Fruit fly (Drosophila melanogaster) whole organism, embryonic: Measurements from ENCODE around the gene NT1.

ENCODE experiments used
- Adf1 ChIP-seq: fragments of 200-800 bp; sonication (Bioruptor generic); IDR thresholded peaks from 2 replicates; pipeline ENCODE4 v1.3.6; 2022; ENCODE audit warnings: missing biosample characterization, missing genetic modification characterization
- Atf6 ChIP-seq: fragments of 200-800 bp; sonication (Bioruptor generic); IDR thresholded peaks from 2 replicates; pipeline ENCODE4 v1.3.6; 2022; ENCODE audit warnings: missing biosample characterization, missing genetic modification characterization
- CG10565 ChIP-seq: fragments of 200-800 bp; sonication (Bioruptor generic); optimal IDR thresholded peaks from 3 replicates; lab custom pipeline; 2016; ENCODE audit warnings: missing biosample characterization, mild to moderate bottlenecking, missing genetic modification characterization
- CG10979 ChIP-seq: fragments of 200-800 bp; sonication (Bioruptor generic); optimal IDR thresholded peaks from 2 replicates; lab custom pipeline; 2018; ENCODE audit warnings: missing biosample characterization, mild to moderate bottlenecking, missing genetic modification characterization, moderate library complexity
- CG11723 ChIP-seq: fragments of 200-800 bp; sonication (Bioruptor generic); optimal IDR thresholded peaks from 2 replicates; lab custom pipeline; 2017; ENCODE audit warnings: missing biosample characterization, mild to moderate bottlenecking, missing genetic modification characterization
- CG12104 ChIP-seq: fragments of 200-800 bp; sonication (Bioruptor generic); optimal IDR thresholded peaks from 3 replicates; lab custom pipeline; 2016; ENCODE audit warnings: missing biosample characterization, missing genetic modification characterization
- CG12219 ChIP-seq: fragments of 200-800 bp; sonication (Bioruptor generic); optimal IDR thresholded peaks from 3 replicates; lab custom pipeline; 2018; ENCODE audit warnings: missing biosample characterization, mild to moderate bottlenecking, missing genetic modification characterization
- CG12236 ChIP-seq: fragments of 200-800 bp; sonication (Bioruptor generic); optimal IDR thresholded peaks from 2 replicates; lab custom pipeline; 2016; ENCODE audit warnings: missing biosample characterization, missing genetic modification characterization
- CG12659 ChIP-seq: fragments of 200-800 bp; sonication (Bioruptor generic); optimal IDR thresholded peaks from 3 replicates; lab custom pipeline; 2017; ENCODE audit warnings: mild to moderate bottlenecking, missing biosample characterization, missing genetic modification reagents, missing genetic modification characterization
- CG15514 ChIP-seq: fragments of 200-800 bp; sonication (Bioruptor generic); optimal IDR thresholded peaks from 3 replicates; lab custom pipeline; 2017; ENCODE audit warnings: missing biosample characterization, missing genetic modification characterization, mild to moderate bottlenecking, moderate library complexity, missing genetic modification reagents
- CG17912 ChIP-seq: fragments of 200-800 bp; sonication (Bioruptor generic); optimal IDR thresholded peaks from 2 replicates; lab custom pipeline; 2018; ENCODE audit warnings: missing biosample characterization, mild to moderate bottlenecking, missing genetic modification characterization
- CG18764 ChIP-seq: fragments of 200-800 bp; sonication (Bioruptor generic); optimal IDR thresholded peaks from 3 replicates; lab custom pipeline; 2016; ENCODE audit warnings: missing biosample characterization, missing genetic modification characterization
- CG30403 ChIP-seq: fragments of 200-800 bp; sonication (Bioruptor generic); optimal IDR thresholded peaks from 3 replicates; lab custom pipeline; 2016; ENCODE audit warnings: missing biosample characterization, missing genetic modification characterization
- CG3163 ChIP-seq: fragments of 200-800 bp; sonication (Bioruptor generic); optimal IDR thresholded peaks from 3 replicates; lab custom pipeline; 2016; ENCODE audit warnings: missing biosample characterization, missing genetic modification characterization
- CG32767 ChIP-seq: fragments of 200-800 bp; sonication (Bioruptor generic); IDR thresholded peaks from 2 replicates; pipeline ENCODE4 v1.3.6; 2022; ENCODE audit warnings: missing biosample characterization, missing genetic modification characterization
- CG34376 ChIP-seq: fragments of 200-800 bp; sonication (Bioruptor generic); optimal IDR thresholded peaks from 2 replicates; lab custom pipeline; 2018; ENCODE audit warnings: missing biosample characterization, mild to moderate bottlenecking, missing genetic modification characterization
- CG4328 ChIP-seq: fragments of 200-800 bp; sonication (Bioruptor generic); optimal IDR thresholded peaks from 3 replicates; lab custom pipeline; 2017; ENCODE audit warnings: missing biosample characterization, missing genetic modification reagents, missing genetic modification characterization
- CG4707 ChIP-seq: fragments of 200-800 bp; sonication (Bioruptor generic); optimal IDR thresholded peaks from 2 replicates; lab custom pipeline; 2018; ENCODE audit warnings: missing biosample characterization, mild to moderate bottlenecking, missing genetic modification characterization, moderate library complexity
- CG6854 ChIP-seq: fragments of 200-800 bp; sonication (Bioruptor generic); optimal IDR thresholded peaks from 3 replicates; lab custom pipeline; 2017; ENCODE audit warnings: missing biosample characterization, mild to moderate bottlenecking, missing genetic modification characterization
- CG7745 ChIP-seq: fragments of 200-800 bp; sonication (Bioruptor generic); optimal IDR thresholded peaks from 2 replicates; lab custom pipeline; 2018; ENCODE audit warnings: missing biosample characterization, mild to moderate bottlenecking, missing genetic modification characterization, moderate library complexity
- CrebB ChIP-seq: fragments of 200-800 bp; sonication (Bioruptor generic); optimal IDR thresholded peaks from 3 replicates; lab custom pipeline; 2018; ENCODE audit warnings: missing biosample characterization, mild to moderate bottlenecking, missing genetic modification characterization
- Deaf1 ChIP-seq: fragments of 200-800 bp; optimal IDR thresholded peaks from 3 replicates; lab custom pipeline; 2019; ENCODE audit warnings: missing biosample characterization, mild to moderate bottlenecking, missing genetic modification characterization, moderate library complexity
- Dip3 ChIP-seq: fragments of 200-800 bp; sonication (Bioruptor generic); optimal IDR thresholded peaks from 3 replicates; lab custom pipeline; 2016; ENCODE audit warnings: missing biosample characterization, missing genetic modification characterization
- Dll ChIP-seq: fragments of 200-800 bp; sonication (Bioruptor generic); IDR thresholded peaks from 4 replicates; pipeline ENCODE4 v1.3.6; 2022; ENCODE audit warnings: missing biosample characterization, missing genetic modification characterization; ENCODE audit not compliant: partially characterized antibody
- Dref ChIP-seq: fragments of 200-800 bp; sonication (Bioruptor generic); IDR thresholded peaks from 2 replicates; pipeline ENCODE4 v1.3.6; 2022; ENCODE audit warnings: missing biosample characterization, missing genetic modification characterization
- HLH4C ChIP-seq: fragments of 200-800 bp; sonication (Bioruptor generic); IDR thresholded peaks from 3 replicates; pipeline ENCODE4 v1.3.6; 2022; ENCODE audit warnings: missing biosample characterization, missing genetic modification characterization; ENCODE audit not compliant: partially characterized antibody
- MBD-R2 ChIP-seq: fragments of 200-800 bp; sonication (Bioruptor generic); IDR thresholded peaks from 2 replicates; pipeline ENCODE4 v1.3.6; 2022; ENCODE audit warnings: missing biosample characterization, missing genetic modification characterization
- MESR4 ChIP-seq: fragments of 200-800 bp; sonication (Bioruptor generic); optimal IDR thresholded peaks from 2 replicates; lab custom pipeline; 2018; ENCODE audit warnings: missing biosample characterization, mild to moderate bottlenecking, missing genetic modification characterization, moderate library complexity
- Sin3A ChIP-seq: fragments of >200 bp; optimal IDR thresholded peaks from 2 replicates; lab custom pipeline; 2018
- Sox100B ChIP-seq: fragments of 200-800 bp; sonication (Bioruptor generic); optimal IDR thresholded peaks from 3 replicates; lab custom pipeline; 2018; ENCODE audit warnings: missing biosample characterization, mild to moderate bottlenecking, missing genetic modification characterization
- TFAM ChIP-seq: fragments of 200-800 bp; sonication (Bioruptor generic); optimal IDR thresholded peaks from 2 replicates; lab custom pipeline; 2017; ENCODE audit warnings: missing biosample characterization, missing genetic modification characterization, inconsistent platforms
- eyg ChIP-seq: fragments of 200-800 bp; sonication (Bioruptor generic); optimal IDR thresholded peaks from 3 replicates; lab custom pipeline; 2016; ENCODE audit warnings: missing biosample characterization, missing genetic modification characterization
- fd102C ChIP-seq: fragments of 200-800 bp; sonication (Bioruptor generic); optimal IDR thresholded peaks from 2 replicates; lab custom pipeline; 2018; ENCODE audit warnings: missing biosample characterization, mild to moderate bottlenecking, missing genetic modification characterization, moderate library complexity
- fd3F ChIP-seq: fragments of 200-800 bp; sonication (Bioruptor generic); optimal IDR thresholded peaks from 2 replicates; lab custom pipeline; 2018; ENCODE audit warnings: missing biosample characterization, mild to moderate bottlenecking, missing genetic modification characterization, moderate library complexity
- gro ChIP-seq: fragments of 200-800 bp; sonication (Bioruptor generic); optimal IDR thresholded peaks from 2 replicates; lab custom pipeline; 2016; ENCODE audit warnings: missing biosample characterization, missing genetic modification characterization
- gsb ChIP-seq: fragments of 200-800 bp; sonication (Bioruptor generic); IDR thresholded peaks from 2 replicates; pipeline ENCODE4 v1.3.6; 2022; ENCODE audit warnings: missing biosample characterization, missing genetic modification characterization
- insv ChIP-seq, 2 experiments: fragments of 200-800 bp; sonication (Bioruptor generic); optimal IDR thresholded peaks; 3 replicates each; lab custom pipeline; 2016 to 2018; ENCODE audit warnings: missing biosample characterization in 2 of 2, missing genetic modification characterization in 2 of 2
- jumu ChIP-seq: fragments of 200-800 bp; sonication (Bioruptor generic); optimal IDR thresholded peaks from 3 replicates; lab custom pipeline; 2016; ENCODE audit warnings: missing biosample characterization, missing genetic modification characterization
- lbe ChIP-seq: fragments of 200-800 bp; sonication (Bioruptor generic); optimal IDR thresholded peaks from 2 replicates; lab custom pipeline; 2016; ENCODE audit warnings: missing biosample characterization, mild to moderate bottlenecking, missing genetic modification characterization
- mld ChIP-seq: fragments of 200-800 bp; sonication (Bioruptor generic); IDR thresholded peaks from 3 replicates; pipeline ENCODE4 v1.3.6; 2022; ENCODE audit warnings: missing biosample characterization, missing genetic modification characterization; ENCODE audit not compliant: partially characterized antibody
- odd ChIP-seq: fragments of 200-800 bp; sonication (Bioruptor generic); optimal IDR thresholded peaks from 2 replicates; lab custom pipeline; 2017; ENCODE audit warnings: missing biosample characterization, mild to moderate bottlenecking, missing genetic modification characterization
- pfk ChIP-seq: fragments of 200-800 bp; sonication (Bioruptor generic); optimal IDR thresholded peaks from 2 replicates; lab custom pipeline; 2018; ENCODE audit warnings: missing biosample characterization, mild to moderate bottlenecking, missing genetic modification characterization, moderate library complexity
- phol ChIP-seq: fragments of 200-800 bp; sonication (Bioruptor generic); optimal IDR thresholded peaks from 3 replicates; lab custom pipeline; 2018; ENCODE audit warnings: missing biosample characterization, mild to moderate bottlenecking, missing genetic modification characterization, moderate library complexity
- pnt ChIP-seq: fragments of 200-800 bp; sonication (Bioruptor generic); optimal IDR thresholded peaks from 3 replicates; lab custom pipeline; 2016; ENCODE audit warnings: missing biosample characterization, missing genetic modification characterization
- psq ChIP-seq: fragments of 200-800 bp; sonication (Bioruptor generic); optimal IDR thresholded peaks from 2 replicates; lab custom pipeline; 2017; ENCODE audit warnings: missing biosample characterization, missing genetic modification characterization
- pzg ChIP-seq: fragments of 200-800 bp; sonication (Bioruptor generic); optimal IDR thresholded peaks from 3 replicates; lab custom pipeline; 2018; ENCODE audit warnings: missing biosample characterization, mild to moderate bottlenecking, missing genetic modification characterization, moderate library complexity
- schlank ChIP-seq: fragments of 200-800 bp; sonication (Bioruptor generic); optimal IDR thresholded peaks from 2 replicates; lab custom pipeline; 2018; ENCODE audit warnings: missing biosample characterization, mild to moderate bottlenecking, missing genetic modification characterization
- slp2 ChIP-seq: fragments of 200-800 bp; sonication (Bioruptor generic); optimal IDR thresholded peaks from 2 replicates; lab custom pipeline; 2016; ENCODE audit warnings: missing biosample characterization, missing genetic modification characterization
- trem ChIP-seq: fragments of 200-800 bp; optimal IDR thresholded peaks from 3 replicates; lab custom pipeline; 2019; ENCODE audit warnings: missing biosample characterization, mild to moderate bottlenecking, missing genetic modification characterization, moderate library complexity
- ttk ChIP-seq: fragments of 200-800 bp; sonication (Bioruptor generic); IDR thresholded peaks from 2 replicates; pipeline ENCODE4 v2.1.2; 2022; ENCODE audit warnings: missing biosample characterization, missing genetic modification characterization
- vvl ChIP-seq: fragments of 200-800 bp; sonication (Bioruptor generic); IDR thresholded peaks from 2 replicates; pipeline ENCODE4 v1.3.6; 2022; ENCODE audit warnings: missing biosample characterization, missing genetic modification characterization
- zfh2 ChIP-seq: fragments of 200-800 bp; sonication (Bioruptor generic); optimal IDR thresholded peaks from 2 replicates; lab custom pipeline; 2016; ENCODE audit warnings: missing biosample characterization, missing genetic modification characterization

Gene NT1

DNA sequence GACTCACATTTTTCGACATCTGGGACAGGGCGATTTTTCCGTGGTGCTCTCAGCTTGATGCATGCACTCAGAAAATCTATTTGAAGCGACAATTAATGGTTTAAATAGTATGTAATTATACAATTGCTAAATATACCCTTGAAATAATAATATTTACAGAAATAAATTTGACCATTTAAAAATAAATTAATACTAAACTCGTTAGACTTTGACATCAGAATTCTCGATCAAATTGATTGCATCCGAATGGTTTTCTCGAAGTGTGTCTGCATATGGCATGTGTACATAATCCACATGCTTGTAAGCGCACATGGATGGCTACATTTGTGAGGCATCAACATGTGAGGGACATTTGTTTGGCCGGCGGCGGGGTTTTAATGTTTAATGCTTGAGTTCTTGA is 38.4 kb upstream of the NT1 start:
- TF ChIP-seq psq (GFP tag; lab: Kevin White, UChicago), result no peak
- 0 out of 2 replicates have a peak, but pooled peaks have one; percentile 17 for TF ChIP-seq MBD-R2 (GFP tag; lab: Robert Waterston, UW)
- TF ChIP-seq mld (GFP tag; lab: Robert Waterston, UW), result no peak
- TF ChIP-seq Sox100B (GFP tag; lab: Kevin White, UChicago), result peak; percentile 56
- no peak for TF ChIP-seq Sin3A
- TF ChIP-seq Dref, result no peak
- TF ChIP-seq CG12104 (GFP tag; lab: Kevin White, UChicago), result no peak
- no peak for TF ChIP-seq gsb (GFP tag; lab: Robert Waterston, UW)
- TF ChIP-seq CG17912 (GFP tag; lab: Kevin White, UChicago), result no peak
- peak; percentile 79 for TF ChIP-seq trem (tag; lab: Kevin White, UChicago)
- no peak for TF ChIP-seq pfk (GFP tag; lab: Kevin White, UChicago)
- no peak for TF ChIP-seq MESR4
- no peak for TF ChIP-seq HLH4C (GFP tag; lab: Robert Waterston, UW)
- TF ChIP-seq CG7745 (tag; lab: Kevin White, UChicago), result no peak
- no peak for TF ChIP-seq CG15514 (GFP tag; lab: Kevin White, UChicago)
- TF ChIP-seq CG12219 (GFP tag; lab: Kevin White, UChicago), result peak; percentile 54
- no peak for TF ChIP-seq CG34376 (GFP tag; lab: Kevin White, UChicago)
- no peak for TF ChIP-seq CG4328 (GFP tag; lab: Kevin White, UChicago)
- TF ChIP-seq schlank (tag; lab: Kevin White, UChicago), result no peak
- TF ChIP-seq CG10979 (tag; lab: Kevin White, UChicago), result peak; percentile 90
- TF ChIP-seq fd3F (GFP tag; lab: Kevin White, UChicago), result no peak
- no peak for TF ChIP-seq pzg (GFP tag; lab: Kevin White, UChicago)
- TF ChIP-seq zfh2 (GFP tag; lab: Kevin White, UChicago), result no peak
- TF ChIP-seq Dll (GFP tag; lab: Robert Waterston, UW), result no peak
- TF ChIP-seq gro (GFP tag; lab: Kevin White, UChicago), result no peak
- TF ChIP-seq CG32767 (GFP tag; lab: Robert Waterston, UW), result peak; percentile 52; the same call in 1 of the 2 replicates
- no peak for TF ChIP-seq Adf1
- no peak for TF ChIP-seq Dip3 (GFP tag; lab: Kevin White, UChicago)
- no peak for TF ChIP-seq CG6854 (GFP tag; lab: Kevin White, UChicago)
- no peak for TF ChIP-seq eyg
- TF ChIP-seq fd102C (GFP tag; lab: Kevin White, UChicago), result peak; percentile 81
- no peak for TF ChIP-seq pnt
- peak; percentile 11 for TF ChIP-seq CG12659 (GFP tag; lab: Kevin White, UChicago)
- TF ChIP-seq lbe (GFP tag; lab: Kevin White, UChicago), result peak; percentile 30
- no peak for TF ChIP-seq CG3163
- TF ChIP-seq CG4707 (GFP tag; lab: Kevin White, UChicago), result peak; percentile 53
- TF ChIP-seq phol, result peak; percentile 81
- peak; percentile 2 for TF ChIP-seq CG11723 (GFP tag; lab: Kevin White, UChicago)
- TF ChIP-seq jumu (GFP tag; lab: Kevin White, UChicago), result no peak
- TF ChIP-seq CrebB (tag; lab: Kevin White, UChicago), result no peak
- TF ChIP-seq CG12236 (GFP tag; lab: Kevin White, UChicago), result no peak
- peak; percentile 38 for TF ChIP-seq CG18764
- TF ChIP-seq vvl (GFP tag; lab: Robert Waterston, UW), result peak; percentile 70
- TF ChIP-seq odd (GFP tag; lab: Kevin White, UChicago), result peak; percentile 45
- no peak for TF ChIP-seq CG10565 (GFP tag; lab: Kevin White, UChicago)
- TF ChIP-seq CG30403 (GFP tag; lab: Kevin White, UChicago), result peak; percentile 54
- TF ChIP-seq slp2, result no peak
- TF ChIP-seq TFAM (GFP tag; lab: Kevin White, UChicago), result no peak
- TF ChIP-seq ttk (GFP tag; lab: Robert Waterston, UW), result peak; percentile 31; the same call in 1 of the 2 replicates
- no peak for TF ChIP-seq insv (GFP tag; optimal IDR thresholded peaks at IDR 0.05; lab: Kevin White, UChicago)
- peak; percentile 19 for TF ChIP-seq Deaf1 (tag; lab: Kevin White, UChicago)
- no peak for TF ChIP-seq Atf6 (GFP tag; lab: Robert Waterston, UW)
